Fruit fly (Drosophila melanogaster) whole organism, embryonic: ENCODE measurements around the gene CG11768.

Experiments
- Bdp1 ChIP-seq: fragments of 200-800 bp; sonication (Bioruptor generic); optimal IDR thresholded peaks from 3 replicates; lab custom pipeline; 2016; ENCODE audit warnings: missing biosample characterization, missing genetic modification characterization
- Blimp-1 ChIP-seq: fragments of 200-800 bp; sonication (Bioruptor generic); optimal IDR thresholded peaks from 3 replicates; lab custom pipeline; 2018; ENCODE audit warnings: missing biosample characterization, missing genetic modification characterization, mild to moderate bottlenecking, moderate library complexity, missing genetic modification reagents
- Bteb2 ChIP-seq: fragments of 200-800 bp; sonication (Bioruptor generic); optimal IDR thresholded peaks from 2 replicates; lab custom pipeline; 2016; ENCODE audit warnings: missing biosample characterization, missing genetic modification characterization
- CG11560 ChIP-seq: fragments of 200-800 bp; sonication (Bioruptor generic); IDR thresholded peaks from 3 replicates; pipeline ENCODE4 v1.3.6; 2022; ENCODE audit warnings: missing biosample characterization, missing genetic modification characterization
- CG11695 ChIP-seq: fragments of 200-800 bp; sonication (Bioruptor generic); IDR thresholded peaks from 3 replicates; pipeline ENCODE4 v1.3.6; 2022; ENCODE audit warnings: missing biosample characterization, missing genetic modification characterization
- CG12659 ChIP-seq: fragments of 200-800 bp; sonication (Bioruptor generic); optimal IDR thresholded peaks from 3 replicates; lab custom pipeline; 2017; ENCODE audit warnings: mild to moderate bottlenecking, missing biosample characterization, missing genetic modification reagents, missing genetic modification characterization
- CG15601 ChIP-seq: fragments of 200-800 bp; sonication (Bioruptor generic); optimal IDR thresholded peaks from 3 replicates; lab custom pipeline; 2019; ENCODE audit warnings: missing biosample characterization, mild to moderate bottlenecking, missing genetic modification characterization, moderate library complexity
- CG15696 ChIP-seq: fragments of 200-800 bp; sonication (Bioruptor generic); optimal IDR thresholded peaks from 2 replicates; lab custom pipeline; 2019; ENCODE audit warnings: missing biosample characterization, mild to moderate bottlenecking, missing genetic modification characterization, moderate library complexity
- CG17802 ChIP-seq: fragments of 200-800 bp; sonication (Bioruptor generic); optimal IDR thresholded peaks from 2 replicates; lab custom pipeline; 2018; ENCODE audit warnings: missing biosample characterization, mild to moderate bottlenecking, missing genetic modification characterization, moderate library complexity
- CG1832 ChIP-seq: fragments of 200-800 bp; sonication (Bioruptor generic); optimal IDR thresholded peaks from 2 replicates; lab custom pipeline; 2017; ENCODE audit warnings: missing biosample characterization, mild to moderate bottlenecking, missing genetic modification characterization, inconsistent platforms
- CG18764 ChIP-seq: fragments of 200-800 bp; sonication (Bioruptor generic); optimal IDR thresholded peaks from 3 replicates; lab custom pipeline; 2016; ENCODE audit warnings: missing biosample characterization, missing genetic modification characterization
- CG2120 ChIP-seq: fragments of 200-800 bp; sonication (Bioruptor generic); optimal IDR thresholded peaks from 3 replicates; lab custom pipeline; 2016; ENCODE audit warnings: missing biosample characterization, missing genetic modification characterization
- CG2129 ChIP-seq: fragments of 200-800 bp; sonication (Bioruptor generic); IDR thresholded peaks from 2 replicates; pipeline ENCODE4 v1.3.6; 2022; ENCODE audit warnings: missing biosample characterization, missing genetic modification characterization; ENCODE audit not compliant: partially characterized antibody
- CG30020 ChIP-seq: fragments of 200-800 bp; optimal IDR thresholded peaks from 2 replicates; lab custom pipeline; 2019; ENCODE audit warnings: missing biosample characterization, mild to moderate bottlenecking, missing genetic modification characterization, moderate library complexity
- CG4328 ChIP-seq: fragments of 200-800 bp; sonication (Bioruptor generic); optimal IDR thresholded peaks from 3 replicates; lab custom pipeline; 2017; ENCODE audit warnings: missing biosample characterization, missing genetic modification reagents, missing genetic modification characterization
- CG4617 ChIP-seq: fragments of 200-800 bp; sonication (Bioruptor generic); optimal IDR thresholded peaks from 3 replicates; lab custom pipeline; 2016; ENCODE audit warnings: missing biosample characterization, missing genetic modification characterization, borderline replicate concordance
- CG7987 ChIP-seq: fragments of 200-800 bp; sonication (Bioruptor generic); optimal IDR thresholded peaks from 2 replicates; lab custom pipeline; 2018; ENCODE audit warnings: missing biosample characterization, mild to moderate bottlenecking, missing genetic modification characterization, moderate library complexity
- CG8089 ChIP-seq: fragments of 200-800 bp; sonication (Bioruptor generic); optimal IDR thresholded peaks from 3 replicates; lab custom pipeline; 2016; ENCODE audit warnings: missing biosample characterization, missing genetic modification characterization
- CG8359 ChIP-seq: fragments of 200-800 bp; sonication (Bioruptor generic); optimal IDR thresholded peaks from 2 replicates; lab custom pipeline; 2017; ENCODE audit warnings: missing biosample characterization, mild to moderate bottlenecking, missing genetic modification characterization, borderline replicate concordance
- CG9797 ChIP-seq: fragments of 200-800 bp; sonication (Bioruptor generic); optimal IDR thresholded peaks from 3 replicates; lab custom pipeline; 2018; ENCODE audit warnings: missing biosample characterization, mild to moderate bottlenecking, missing genetic modification characterization
- Dip2 ChIP-seq: fragments of 200-800 bp; sonication (Bioruptor generic); IDR thresholded peaks from 2 replicates; pipeline ENCODE4 v1.3.6; 2022; ENCODE audit warnings: missing biosample characterization, missing genetic modification characterization
- E2f1 ChIP-seq: fragments of 200-800 bp; sonication (Bioruptor generic); IDR thresholded peaks from 2 replicates; pipeline ENCODE4 v1.3.6; 2022; ENCODE audit warnings: missing biosample characterization, missing genetic modification characterization
- Hand ChIP-seq: fragments of 200-800 bp; sonication (Bioruptor generic); optimal IDR thresholded peaks from 2 replicates; lab custom pipeline; 2017; ENCODE audit warnings: mild to moderate bottlenecking, missing biosample characterization, missing genetic modification reagents, missing genetic modification characterization
- MESR4 ChIP-seq: fragments of 200-800 bp; sonication (Bioruptor generic); optimal IDR thresholded peaks from 2 replicates; lab custom pipeline; 2018; ENCODE audit warnings: missing biosample characterization, mild to moderate bottlenecking, missing genetic modification characterization, moderate library complexity
- Nf-YC ChIP-seq: fragments of 200-800 bp; optimal IDR thresholded peaks from 3 replicates; lab custom pipeline; 2019; ENCODE audit warnings: missing biosample characterization, mild to moderate bottlenecking, missing genetic modification characterization, moderate library complexity
- Opbp ChIP-seq: fragments of 200-800 bp; sonication (Bioruptor generic); IDR thresholded peaks from 3 replicates; pipeline ENCODE4 v1.3.6; 2022; ENCODE audit warnings: missing biosample characterization, missing genetic modification characterization; ENCODE audit not compliant: partially characterized antibody
- Stat92E ChIP-seq, 3 experiments: fragments of >200 bp in 2 of 3; fragments of 200-800 bp in 1 of 3; sonication (Bioruptor generic) in 1 of 3; optimal IDR thresholded peaks; 2 replicates each; lab custom pipeline; 2017 to 2019; ENCODE audit warnings: missing biosample characterization in 3 of 3, missing genetic modification characterization in 3 of 3, mild to moderate bottlenecking in 1 of 3, moderate library complexity in 1 of 3
- YL-1 ChIP-seq: fragments of 200-800 bp; sonication (Bioruptor generic); optimal IDR thresholded peaks from 3 replicates; lab custom pipeline; 2017; ENCODE audit warnings: missing biosample characterization, mild to moderate bottlenecking, missing genetic modification characterization
- ac ChIP-seq: fragments of 200-800 bp; sonication (Bioruptor generic); optimal IDR thresholded peaks from 3 replicates; lab custom pipeline; 2017; ENCODE audit warnings: missing biosample characterization, mild to moderate bottlenecking, missing genetic modification characterization
- bowl ChIP-seq: fragments of 200-800 bp; sonication (Bioruptor generic); IDR thresholded peaks from 2 replicates; pipeline ENCODE4 v1.3.6; 2022; ENCODE audit warnings: missing biosample characterization, missing genetic modification characterization
- br ChIP-seq: fragments of >200 bp; optimal IDR thresholded peaks from 2 replicates; lab custom pipeline; 2017
- cas ChIP-seq: fragments of 200-800 bp; sonication (Bioruptor generic); IDR thresholded peaks from 2 replicates; pipeline ENCODE4 v1.3.6; 2022; ENCODE audit warnings: missing biosample characterization, missing genetic modification characterization
- chif ChIP-seq, 2 experiments: fragments of 200-800 bp; sonication (Bioruptor generic); optimal IDR thresholded peaks; 3 replicates each; lab custom pipeline; 2016; ENCODE audit warnings: missing biosample characterization in 2 of 2, missing genetic modification characterization in 2 of 2
- crol ChIP-seq: fragments of 200-800 bp; sonication (Bioruptor generic); IDR thresholded peaks from 2 replicates; pipeline ENCODE4 v1.3.6; 2022; ENCODE audit warnings: missing biosample characterization, missing genetic modification characterization
- dimm ChIP-seq: fragments of 200-800 bp; sonication (Bioruptor generic); IDR thresholded peaks from 2 replicates; pipeline ENCODE4 v1.3.6; 2022; ENCODE audit warnings: missing biosample characterization, missing genetic modification characterization
- fd102C ChIP-seq: fragments of 200-800 bp; sonication (Bioruptor generic); optimal IDR thresholded peaks from 2 replicates; lab custom pipeline; 2018; ENCODE audit warnings: missing biosample characterization, mild to moderate bottlenecking, missing genetic modification characterization, moderate library complexity
- fru ChIP-seq: fragments of >200 bp; optimal IDR thresholded peaks from 2 replicates; lab custom pipeline; 2017
- ftz-f1 ChIP-seq: fragments of 200-800 bp; sonication (Bioruptor generic); optimal IDR thresholded peaks from 2 replicates; lab custom pipeline; 2016; ENCODE audit warnings: missing biosample characterization, missing genetic modification characterization
- kay ChIP-seq: fragments of 200-800 bp; sonication (Bioruptor generic); optimal IDR thresholded peaks from 2 replicates; lab custom pipeline; 2016; ENCODE audit warnings: missing biosample characterization, missing genetic modification characterization
- mirr ChIP-seq: fragments of 200-800 bp; sonication (Bioruptor generic); optimal IDR thresholded peaks from 3 replicates; lab custom pipeline; 2018; ENCODE audit warnings: missing biosample characterization, mild to moderate bottlenecking, missing genetic modification characterization
- nerfin-1 ChIP-seq: fragments of 200-800 bp; sonication (Bioruptor generic); optimal IDR thresholded peaks from 3 replicates; lab custom pipeline; 2019; ENCODE audit warnings: missing biosample characterization, mild to moderate bottlenecking, missing genetic modification characterization, moderate library complexity
- scrt ChIP-seq: fragments of 200-800 bp; sonication (Bioruptor generic); optimal IDR thresholded peaks from 2 replicates; lab custom pipeline; 2018; ENCODE audit warnings: missing biosample characterization, mild to moderate bottlenecking, missing genetic modification characterization, moderate library complexity
- sens ChIP-seq: fragments of 200-800 bp; sonication (Bioruptor generic); peaks from one replicate; lab custom pipeline; 2016; ENCODE audit warnings: missing biosample characterization, missing genetic modification characterization
- slbo ChIP-seq: fragments of 200-800 bp; sonication (Bioruptor generic); IDR thresholded peaks from 2 replicates; pipeline ENCODE4 v1.3.6; 2022; ENCODE audit warnings: missing biosample characterization, missing genetic modification characterization
- sob ChIP-seq: fragments of 200-800 bp; sonication (Bioruptor generic); IDR thresholded peaks from 2 replicates; pipeline ENCODE4 v1.3.6; 2022; ENCODE audit warnings: missing biosample characterization, missing genetic modification characterization
- sr ChIP-seq: fragments of 200-800 bp; sonication (Bioruptor generic); IDR thresholded peaks from 3 replicates; pipeline ENCODE4 v1.3.6; 2022; ENCODE audit warnings: missing biosample characterization, missing genetic modification characterization
- unc-4 ChIP-seq: fragments of 200-800 bp; sonication (Bioruptor generic); IDR thresholded peaks from 2 replicates; pipeline ENCODE4 v1.3.6; 2022; ENCODE audit warnings: missing biosample characterization, missing genetic modification characterization; ENCODE audit not compliant: partially characterized antibody
- usp ChIP-seq: fragments of >200 bp; optimal IDR thresholded peaks from 2 replicates; lab custom pipeline; 2017; ENCODE audit warnings: missing biosample characterization, missing genetic modification characterization
- zf30C ChIP-seq: fragments of 200-800 bp; sonication (Bioruptor generic); optimal IDR thresholded peaks from 3 replicates; lab custom pipeline; 2018; ENCODE audit warnings: missing biosample characterization, mild to moderate bottlenecking, missing genetic modification characterization

The CG11768 gene

DNA sequence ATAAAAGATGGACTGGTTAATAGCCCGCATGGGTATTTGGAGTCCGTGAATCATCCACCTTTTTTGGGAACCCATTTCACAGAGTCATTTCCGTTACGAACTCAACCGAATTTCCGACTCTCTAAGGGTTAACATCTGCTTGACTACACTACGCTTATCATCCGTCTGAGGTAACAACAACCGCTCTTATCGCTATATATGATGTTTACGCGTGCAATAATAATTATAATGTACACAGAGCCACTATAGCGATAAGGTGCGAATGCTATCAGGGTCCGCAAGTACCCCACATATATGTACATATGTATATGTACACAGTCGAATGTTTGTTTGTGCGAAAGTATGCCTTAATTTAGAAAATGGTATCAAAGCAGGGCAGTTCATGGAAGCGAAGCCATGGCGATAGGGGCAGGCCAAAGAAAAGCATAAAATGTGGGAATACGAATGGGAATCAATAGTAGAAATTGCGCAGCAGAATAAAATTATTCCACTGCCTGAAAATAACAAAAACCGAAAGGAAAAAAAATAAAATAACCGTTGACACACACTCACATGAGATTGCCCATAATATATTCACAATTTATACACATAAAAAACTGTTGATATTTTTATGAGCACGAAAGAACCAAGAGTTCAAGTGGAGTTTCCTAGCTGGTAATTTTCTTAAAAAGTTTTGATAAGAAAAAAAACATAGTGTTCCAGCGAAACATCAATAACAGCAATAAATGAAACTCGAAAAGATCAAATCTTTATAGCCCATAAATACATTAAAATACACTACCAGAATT lies 42.6 kb upstream of the CG11768 start (continued):
- TF ChIP-seq CG4617 (peak; percentile 29), CG7987 (GFP tag; lab: Kevin White, UChicago) (peak; percentile 99), CG11695 (GFP tag; lab: Robert Waterston, UW) (peak; percentile 26; the same call in 1 of the 3 replicates), Stat92E (GFP tag; optimal IDR thresholded peaks at IDR 0.05; lab: Kevin White, UChicago) (no peak), crol (GFP tag; lab: Robert Waterston, UW) (no peak; the same call in 1 of the 2 replicates), CG15601 (tag; lab: Kevin White, UChicago) (peak; percentile 96), br (lab: Kevin White, UChicago) (no peak), CG15696 (tag; lab: Kevin White, UChicago) (peak; percentile 89), Opbp (GFP tag; lab: Robert Waterston, UW) (no peak), chif (GFP tag; optimal IDR thresholded peaks at IDR 0.05; lab: Kevin White, UChicago) (peak; percentile 54 to 68), CG12659 (GFP tag; lab: Kevin White, UChicago) (peak; percentile 83), ftz-f1 (no peak), CG30020 (tag; lab: Kevin White, UChicago) (no peak), CG17802 (tag; lab: Kevin White, UChicago) (peak; percentile 25), fru (no peak), CG8089 (GFP tag; lab: Kevin White, UChicago) (peak; percentile 83), CG11560 (tag; lab: Robert Waterston, UW) (no peak), unc-4 (GFP tag; lab: Robert Waterston, UW) (no peak), YL-1 (GFP tag; lab: Kevin White, UChicago) (peak; percentile 93), CG18764 (GFP tag; lab: Kevin White, UChicago) (peak; percentile 89), kay (GFP tag; lab: Kevin White, UChicago) (peak; percentile 43), CG1832 (GFP tag; lab: Kevin White, UChicago) (no peak), CG2129 (GFP tag; lab: Robert Waterston, UW) (no peak), usp (GFP tag; lab: Kevin White, UChicago) (no peak), Hand (peak; percentile 85), ac (GFP tag; lab: Kevin White, UChicago) (peak; percentile 88), CG8359 (GFP tag; lab: Kevin White, UChicago) (peak; percentile 92), CG9797 (GFP tag; lab: Kevin White, UChicago) (peak; percentile 2), Bdp1 (peak; percentile 82), MESR4 (peak; percentile 36), mirr (GFP tag; lab: Kevin White, UChicago) (peak; percentile 100), zf30C (GFP tag; lab: Kevin White, UChicago) (peak; percentile 46), fd102C (GFP tag; lab: Kevin White, UChicago) (peak; percentile 86), cas (GFP tag; lab: Robert Waterston, UW) (no peak), scrt (peak; percentile 73), Bteb2 (GFP tag; lab: Kevin White, UChicago) (peak; percentile 69), dimm (GFP tag; lab: Robert Waterston, UW) (no peak), sens (peak; percentile 92), sob (GFP tag; lab: Robert Waterston, UW) (peak; percentile 83), Dip2 (GFP tag; lab: Robert Waterston, UW) (no peak), CG2120 (peak; percentile 64), sr (peak; percentile 79), CG4328 (GFP tag; lab: Kevin White, UChicago) (peak; percentile 93), slbo (GFP tag; lab: Robert Waterston, UW) (peak; percentile 30; the same call in 1 of the 2 replicates), nerfin-1 (peak; percentile 85), Blimp-1 (peak; percentile 82), E2f1 (peak; percentile 49; the same call in 1 of the 2 replicates), Nf-YC (tag; lab: Kevin White, UChicago) (peak; percentile 67), bowl (GFP tag; lab: Robert Waterston, UW) (peak; percentile 67)
